Fruit fly (Drosophila melanogaster) whole organism, wandering third instar larva: ENCODE data around the gene CG42780.

ENCODE experiments used
- dl ChIP-seq, 2 experiments: fragments of 175-275, 200-275 bp in 1 of 2; fragments of 200-275 bp in 1 of 2; sonication (Bioruptor generic); optimal IDR thresholded peaks; lab custom pipeline; 2018; ENCODE audit warnings: mild to moderate bottlenecking in 2 of 2, missing biosample characterization in 2 of 2, missing genetic modification characterization in 2 of 2, moderate library complexity in 2 of 2; ENCODE audit not compliant: partially characterized antibody in 2 of 2, insufficient read depth in 1 of 2
- h ChIP-seq: fragments of 200-800 bp; sonication (Bioruptor generic); optimal IDR thresholded peaks from 3 replicates; lab custom pipeline; 2016; ENCODE audit warnings: missing biosample characterization, mild to moderate bottlenecking, missing genetic modification characterization
- jim ChIP-seq: fragments of 175-275, 200-325 bp; sonication (Bioruptor generic); optimal IDR thresholded peaks from 2 replicates; lab custom pipeline; 2016; ENCODE audit warnings: missing biosample characterization, mild to moderate bottlenecking, missing genetic modification characterization
- psq ChIP-seq: fragments of 200-800 bp; sonication (Bioruptor generic); optimal IDR thresholded peaks from 3 replicates; lab custom pipeline; 2017; ENCODE audit warnings: missing biosample characterization, mild to moderate bottlenecking, missing genetic modification characterization, moderate library complexity

DNA sequence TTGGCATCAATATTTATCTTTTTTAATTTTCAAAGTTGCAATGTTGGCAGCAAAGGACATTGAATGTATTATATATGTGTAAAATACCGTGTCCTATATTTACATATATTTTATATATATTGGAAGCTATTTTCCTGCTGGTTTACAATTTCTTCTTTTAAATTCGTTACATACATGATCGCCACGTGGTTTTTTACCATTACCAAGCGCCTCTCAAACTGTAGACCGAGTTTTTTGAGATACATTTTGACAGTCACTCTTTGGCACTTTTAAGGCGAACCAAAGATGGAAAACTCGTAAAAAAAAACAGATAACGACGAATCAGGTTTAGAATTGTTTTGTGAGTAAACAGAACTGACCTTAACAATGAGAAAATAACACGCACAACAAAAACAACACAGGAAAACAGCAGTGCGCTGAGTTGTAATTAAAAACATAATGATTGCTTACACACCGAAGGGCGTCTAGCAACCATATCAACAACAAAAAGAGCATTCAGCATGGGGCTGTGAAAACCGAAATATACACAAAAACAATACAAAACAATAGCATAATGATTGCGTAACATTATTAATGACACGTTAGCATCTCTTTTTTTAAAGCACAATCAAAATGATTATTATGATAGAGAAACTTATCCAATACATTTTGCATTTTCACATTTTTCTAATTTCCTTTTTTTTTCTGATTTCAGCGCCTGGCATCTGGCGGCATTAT, 7.8 kb upstream of the CG42780 start:
- TF ChIP-seq h (GFP tag; lab: Kevin White, UChicago), result no peak
- TF ChIP-seq psq (GFP tag; lab: Kevin White, UChicago), result no peak
- TF ChIP-seq jim (GFP tag; lab: Kevin White, UChicago), result no peak
- TF ChIP-seq dl (GFP tag; optimal IDR thresholded peaks at IDR 0.05; lab: Kevin White, UChicago; ENCODE audit: insufficient read depth in 1 of 2, partially characterized antibody in 2 of 2), result no peak
